Worm (Caenorhabditis elegans) whole organism, late embryonic: ENCODE data around the gene mksr-1.

Experiments
- K02D7.2 ChIP-seq: sonication (generic microtip); optimal IDR thresholded peaks from 2 replicates; lab custom pipeline; 2017; ENCODE audit warnings: mild to moderate bottlenecking, missing genetic modification characterization, missing compliant biosample characterization
- Y22D7AL.16 ChIP-seq: sonication (generic microtip); optimal IDR thresholded peaks from 2 replicates; lab custom pipeline; 2016; ENCODE audit warnings: missing genetic modification characterization, missing compliant biosample characterization
- ahr-1 ChIP-seq: sonication (generic microtip); optimal IDR thresholded peaks from 2 replicates; lab custom pipeline; 2016; ENCODE audit warnings: missing genetic modification characterization, missing compliant biosample characterization
- ceh-14 ChIP-seq: sonication (generic microtip); optimal IDR thresholded peaks from 2 replicates; lab custom pipeline; 2016; ENCODE audit warnings: missing genotype, missing genetic modification characterization, missing compliant biosample characterization
- ceh-18 ChIP-seq: sonication (generic microtip); optimal IDR thresholded peaks from 2 replicates; lab custom pipeline; 2016; ENCODE audit warnings: missing genetic modification characterization, missing compliant biosample characterization
- ceh-31 ChIP-seq: sonication (generic microtip); optimal IDR thresholded peaks from 2 replicates; lab custom pipeline; 2016; ENCODE audit warnings: missing genetic modification characterization, missing compliant biosample characterization
- ceh-34 ChIP-seq: sonication (generic microtip); optimal IDR thresholded peaks from 2 replicates; lab custom pipeline; 2016; ENCODE audit warnings: mild to moderate bottlenecking, missing genetic modification characterization, missing compliant biosample characterization
- ceh-48 ChIP-seq: sonication (generic microtip); optimal IDR thresholded peaks from 2 replicates; lab custom pipeline; 2016; ENCODE audit warnings: missing genetic modification characterization, inconsistent platforms, missing compliant biosample characterization
- ceh-6 ChIP-seq: fragments of 200-800 bp; sonication (Bioruptor generic); optimal IDR thresholded peaks from 2 replicates; lab custom pipeline; 2018; ENCODE audit warnings: mild to moderate bottlenecking, missing genetic modification characterization, missing compliant biosample characterization
- ceh-9 ChIP-seq: sonication (generic microtip); optimal IDR thresholded peaks from 2 replicates; lab custom pipeline; 2016; ENCODE audit warnings: mild to moderate bottlenecking, missing genetic modification characterization, inconsistent platforms, missing compliant biosample characterization
- dve-1 ChIP-seq: sonication (generic microtip); optimal IDR thresholded peaks from 2 replicates; lab custom pipeline; 2017; ENCODE audit warnings: antibody characterized with exemption, mild to moderate bottlenecking, missing genetic modification characterization, missing compliant biosample characterization
- elt-2 ChIP-seq: sonication (generic microtip); optimal IDR thresholded peaks from 2 replicates; lab custom pipeline; 2016; ENCODE audit warnings: missing genetic modification reagents, missing genetic modification characterization, missing compliant biosample characterization
- eyg-1 ChIP-seq: sonication (generic microtip); optimal IDR thresholded peaks from 2 replicates; lab custom pipeline; 2016; ENCODE audit warnings: missing genotype, missing genetic modification characterization, missing compliant biosample characterization
- hlh-13 ChIP-seq: fragments of 200-800 bp; sonication (Bioruptor generic); optimal IDR thresholded peaks from 2 replicates; lab custom pipeline; 2018; ENCODE audit warnings: mild to moderate bottlenecking, missing genetic modification characterization, missing compliant biosample characterization
- hlh-8 ChIP-seq: sonication (generic microtip); optimal IDR thresholded peaks from 2 replicates; lab custom pipeline; 2016; ENCODE audit warnings: missing genotype, missing genetic modification characterization, missing compliant biosample characterization
- mec-3 ChIP-seq: sonication (generic microtip); optimal IDR thresholded peaks from 2 replicates; lab custom pipeline; 2016; ENCODE audit warnings: borderline replicate concordance, missing genetic modification characterization, missing compliant biosample characterization
- nfya-1 ChIP-seq: sonication (generic microtip); optimal IDR thresholded peaks from 2 replicates; lab custom pipeline; 2017; ENCODE audit warnings: missing genetic modification characterization, mild to moderate bottlenecking, missing compliant biosample characterization, antibody characterized with exemption, moderate library complexity
- nhr-232 ChIP-seq: sonication (generic microtip); optimal IDR thresholded peaks from 2 replicates; lab custom pipeline; 2016; ENCODE audit warnings: missing genetic modification characterization, missing compliant biosample characterization
- npax-4 ChIP-seq: sonication (generic microtip); optimal IDR thresholded peaks from 2 replicates; lab custom pipeline; 2016; ENCODE audit warnings: missing genetic modification characterization, missing compliant biosample characterization
- pag-3 ChIP-seq: sonication (generic microtip); optimal IDR thresholded peaks from 2 replicates; lab custom pipeline; 2016; ENCODE audit warnings: missing compliant biosample characterization, missing genetic modification characterization, borderline replicate concordance
- pha-2 ChIP-seq: sonication (generic microtip); optimal IDR thresholded peaks from 2 replicates; lab custom pipeline; 2017; ENCODE audit warnings: mild to moderate bottlenecking, missing genetic modification characterization, missing compliant biosample characterization
- ref-2 ChIP-seq: sonication (generic microtip); optimal IDR thresholded peaks from 2 replicates; lab custom pipeline; 2016; ENCODE audit warnings: missing genetic modification characterization, missing compliant biosample characterization
- rnt-1 ChIP-seq: sonication (generic microtip); optimal IDR thresholded peaks from 2 replicates; lab custom pipeline; 2016; ENCODE audit warnings: missing genetic modification characterization, missing compliant biosample characterization
- sox-2 ChIP-seq: fragments of 200-800 bp; sonication (Bioruptor generic); IDR thresholded peaks from 2 replicates; pipeline ENCODE4 v1.3.6; 2022; ENCODE audit warnings: missing genetic modification reagents, missing genetic modification characterization, missing compliant biosample characterization
- tbx-2 ChIP-seq: sonication (generic microtip); optimal IDR thresholded peaks from 2 replicates; lab custom pipeline; 2016; ENCODE audit warnings: missing genetic modification characterization, missing compliant biosample characterization
- tbx-7 ChIP-seq: sonication (generic microtip); optimal IDR thresholded peaks from 2 replicates; lab custom pipeline; 2016; ENCODE audit warnings: missing genotype, missing genetic modification characterization, missing compliant biosample characterization
- unc-55 ChIP-seq: sonication (generic microtip); optimal IDR thresholded peaks from 2 replicates; lab custom pipeline; 2017; ENCODE audit warnings: missing biosample characterization, missing genetic modification reagents, missing genetic modification characterization
- unc-86 ChIP-seq: sonication (generic microtip); optimal IDR thresholded peaks from 2 replicates; lab custom pipeline; 2016; ENCODE audit warnings: missing genetic modification characterization, missing compliant biosample characterization
- zip-5 ChIP-seq: sonication (generic microtip); optimal IDR thresholded peaks from 2 replicates; lab custom pipeline; 2016; ENCODE audit warnings: missing genetic modification characterization, missing compliant biosample characterization
- ztf-16 ChIP-seq: sonication (generic microtip); optimal IDR thresholded peaks from 2 replicates; lab custom pipeline; 2017; ENCODE audit warnings: missing genetic modification characterization, missing compliant biosample characterization

Gene mksr-1

DNA sequence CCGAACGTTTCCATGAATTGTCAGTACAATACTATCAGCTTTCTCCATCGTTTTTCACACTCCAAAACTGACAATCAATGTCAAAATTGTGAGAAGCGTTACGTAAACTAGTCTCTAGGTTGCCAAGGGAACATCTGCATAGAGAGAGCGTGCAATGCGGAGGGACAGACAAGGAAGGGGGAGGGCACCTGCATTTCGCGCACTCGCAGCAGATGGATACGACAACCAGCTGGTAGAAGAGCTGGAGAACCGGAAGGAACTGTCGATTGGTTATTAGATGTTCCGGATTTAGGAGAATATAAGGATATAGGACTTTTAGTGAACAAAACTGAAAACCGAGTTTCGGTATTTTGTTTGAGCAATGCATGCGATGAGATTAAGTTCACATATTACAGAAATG lies at the start of gene mksr-1:
mksr-1 (minus strand) TSS at position 144 of the 400 bp plus-strand sequence.
- TF ChIP-seq sox-2 (no peak), hlh-8 (tag; lab: Kevin White, UChicago) (no peak), dve-1 (tag; lab: Kevin White, UChicago) (no peak), tbx-7 (tag; lab: Kevin White, UChicago) (no peak), ref-2 (tag; lab: Kevin White, UChicago) (no peak), ceh-6 (GFP tag; lab: Kevin White, UChicago) (no peak)
- TF ChIP-seq, all 69 proteins: peak for 0

DNA sequence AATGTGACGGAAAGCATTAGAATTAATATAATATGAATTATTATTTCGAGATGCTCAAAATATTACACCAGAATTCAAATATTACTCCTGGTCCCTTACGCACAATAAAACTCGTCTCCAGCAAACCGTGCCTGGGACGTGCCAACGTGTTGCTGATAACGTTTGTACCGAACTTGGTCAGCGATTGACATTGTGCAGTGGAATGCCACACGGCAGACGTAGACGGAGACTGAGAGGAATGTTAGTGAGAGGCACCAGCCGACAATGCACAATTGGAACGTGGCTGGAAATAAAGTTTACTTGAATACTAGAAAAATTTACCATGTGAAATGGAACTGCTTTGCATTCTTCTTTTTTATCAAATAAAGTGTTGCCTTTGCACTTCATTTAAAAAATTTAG lies 48.3 kb upstream of the mksr-1 start:
- TF ChIP-seq elt-2 (peak; percentile 27), unc-86 (no peak)

DNA sequence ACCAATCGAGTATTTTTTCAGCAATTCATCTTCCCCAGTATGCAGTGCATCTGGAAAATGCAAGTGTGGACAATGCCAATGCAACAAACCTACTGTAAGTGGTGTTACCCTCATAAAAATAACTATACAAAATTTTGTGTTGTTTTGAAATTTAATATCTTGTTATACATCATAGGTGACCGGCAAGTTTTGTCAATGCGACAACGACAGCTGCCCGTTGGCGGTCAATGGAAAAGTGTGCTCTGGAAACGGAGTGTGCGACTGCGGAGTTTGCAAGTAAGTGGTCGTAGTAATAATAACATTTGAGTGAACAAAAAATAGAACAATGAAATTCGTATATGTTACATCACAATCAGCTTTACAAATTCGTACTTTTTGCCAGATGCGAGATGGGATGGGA lies 46.3 kb upstream of the mksr-1 start:
- TF ChIP-seq hlh-13 (no peak), unc-55 (GFP tag; lab: Kevin White, UChicago) (no peak), tbx-2 (tag; lab: Kevin White, UChicago) (no peak), K02D7.2 (no peak), hlh-8 (tag; lab: Kevin White, UChicago) (no peak), eyg-1 (tag; lab: Kevin White, UChicago) (no peak), nhr-232 (tag; lab: Kevin White, UChicago) (no peak), dve-1 (tag; lab: Kevin White, UChicago) (no peak), ceh-31 (tag; lab: Kevin White, UChicago) (no peak)

DNA sequence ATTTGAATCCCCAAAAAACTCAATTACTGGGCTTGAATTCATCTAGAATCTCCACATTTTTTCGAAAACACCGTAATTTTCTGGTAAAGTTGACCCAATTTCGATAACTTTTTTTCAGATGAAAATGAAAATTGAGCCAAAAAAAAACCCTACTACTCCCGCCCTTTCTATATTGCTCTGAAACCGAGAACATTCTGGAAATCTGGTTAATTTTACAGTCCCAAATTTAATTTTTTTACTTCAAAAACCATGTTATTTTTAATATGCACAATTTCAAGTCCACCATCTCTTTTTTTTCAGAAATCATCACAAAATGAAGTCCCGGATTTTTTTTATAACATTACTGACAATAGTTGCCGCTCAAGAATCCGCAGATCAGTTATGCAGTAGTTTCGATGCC lies 42.7 kb upstream of the mksr-1 start, which contains the start of gene C05D9.3:
C05D9.3 (plus strand) TSS at position 301 of the 400 bp plus-strand sequence.
- TF ChIP-seq nhr-232 (tag; lab: Kevin White, UChicago): no peak
- TF ChIP-seq ceh-14 (tag; lab: Kevin White, UChicago): no peak
- TF ChIP-seq pag-3 (tag; lab: Kevin White, UChicago): no peak
- no peak for TF ChIP-seq ahr-1 (tag; lab: Kevin White, UChicago)
- no peak for TF ChIP-seq mec-3 (tag; lab: Kevin White, UChicago)
- no peak for TF ChIP-seq unc-55 (GFP tag; lab: Kevin White, UChicago)
- TF ChIP-seq ceh-9 (tag; lab: Kevin White, UChicago): no peak
- no peak for TF ChIP-seq npax-4 (tag; lab: Kevin White, UChicago)

DNA sequence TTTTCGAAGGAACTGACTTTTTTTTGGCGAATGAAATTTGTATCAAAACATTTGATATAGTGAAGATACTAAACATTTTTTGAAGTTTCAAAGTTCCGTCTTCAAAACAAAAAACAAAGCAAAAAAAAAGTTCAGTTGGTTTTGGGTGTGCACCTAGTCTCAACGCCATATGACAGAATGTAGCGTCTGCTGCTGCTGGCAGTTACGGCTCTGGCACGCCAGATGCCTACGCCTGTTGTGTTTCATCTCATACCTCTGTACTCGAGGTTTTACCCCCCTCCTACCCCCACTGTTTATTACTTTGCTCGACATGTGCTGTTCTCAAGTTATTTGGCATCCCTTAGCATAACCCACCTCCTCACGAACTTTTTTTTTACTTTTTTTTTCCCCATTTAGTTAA lies 41.8 kb upstream of the mksr-1 start:
- TF ChIP-seq zip-5 (tag; lab: Kevin White, UChicago) (no peak), unc-55 (GFP tag; lab: Kevin White, UChicago) (peak; percentile 27), nhr-232 (tag; lab: Kevin White, UChicago) (no peak), hlh-8 (tag; lab: Kevin White, UChicago) (peak; percentile 64), ztf-16 (tag; lab: Kevin White, UChicago) (no peak), ceh-34 (tag; lab: Kevin White, UChicago) (no peak), ceh-18 (peak; percentile 22)
- TF ChIP-seq, all 69 proteins: peak for 3

DNA sequence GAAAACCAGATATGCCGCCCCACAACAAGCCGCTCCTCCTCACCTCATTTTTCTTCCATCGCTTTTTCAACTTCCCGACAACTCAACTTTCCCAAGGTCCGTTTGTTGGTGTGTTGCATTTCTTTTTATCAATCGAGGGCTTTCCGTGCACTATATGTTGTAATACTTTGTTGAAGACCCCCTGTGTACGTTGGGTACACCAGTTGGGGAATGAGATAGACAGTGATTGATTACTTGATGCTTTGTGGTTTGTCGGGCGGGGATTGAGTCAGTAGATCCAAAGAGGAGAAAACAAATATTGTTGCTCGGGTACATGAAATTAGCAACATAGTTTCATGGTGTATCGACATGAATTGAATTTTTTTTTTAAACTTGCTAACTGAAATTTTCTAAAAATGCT lies 39.9 kb upstream of the mksr-1 start:
- TF ChIP-seq ceh-18 (peak; percentile 12), rnt-1 (tag; lab: Kevin White, UChicago) (peak; percentile 70), unc-55 (GFP tag; lab: Kevin White, UChicago) (peak; percentile 87), ceh-48 (no peak), nfya-1 (tag; lab: Kevin White, UChicago) (no peak), pha-2 (no peak), Y22D7AL.16 (tag; lab: Kevin White, UChicago) (no peak)

DNA sequence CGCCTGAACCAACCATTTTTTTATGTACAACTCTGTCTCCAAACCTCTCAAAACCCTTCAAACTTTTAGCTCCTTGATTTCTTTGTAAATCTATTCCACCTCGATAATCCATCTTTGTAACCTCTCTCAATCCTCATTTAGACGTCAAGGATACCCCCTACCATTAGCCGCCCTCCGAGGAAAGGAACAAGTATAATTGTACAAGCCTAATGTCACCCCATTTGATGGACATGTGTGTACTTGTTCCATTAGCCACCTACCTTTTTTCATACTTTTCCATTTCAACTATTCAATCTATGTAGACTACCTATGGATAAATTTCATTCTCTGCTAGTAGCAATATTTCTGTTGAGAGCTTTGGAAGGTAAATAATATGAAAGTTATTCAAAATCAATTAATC lies 38.8 kb upstream of the mksr-1 start, which contains the start of gene C05D9.4:
C05D9.4 (plus strand) TSS at position 301 of the 400 bp plus-strand sequence.
- TF ChIP-seq ref-2 (tag; lab: Kevin White, UChicago): no peak
- TF ChIP-seq, all 69 proteins: peak for 0
